Worm (Caenorhabditis elegans) whole organism, early embryonic: ENCODE data around the gene mam-7.

ENCODE experiments used
- F13C5.2 ChIP-seq: sonication (generic microtip); optimal IDR thresholded peaks from 2 replicates; lab custom pipeline; 2017; ENCODE audit warnings: mild to moderate bottlenecking, missing genetic modification characterization, inconsistent platforms, missing compliant biosample characterization
- ama-1 ChIP-seq: fragments of 150-350 bp; optimal IDR thresholded peaks from 2 replicates; lab custom pipeline; 2014
- ets-7 ChIP-seq: sonication (generic microtip); optimal IDR thresholded peaks from 2 replicates; lab custom pipeline; 2016; ENCODE audit warnings: missing genotype, missing genetic modification characterization, missing compliant biosample characterization

- TF ChIP-seq ama-1 (lab: Kevin White, UChicago), result no peak
- no peak for TF ChIP-seq ets-7
- TF ChIP-seq F13C5.2 (tag; lab: Kevin White, UChicago), result no peak
These were observed 7.3 kb upstream of the mam-7 start for ce11 chrIII:9885609-9886008.
